Worm (Caenorhabditis elegans): Measurements from ENCODE around the gene mel-28.

mel-28 gene

ce11 chrIII:4754001-4754561 is 31.8 kb upstream of the mel-28 start, which contains the start of the genes rps-0 and rbg-3 (continued):
- TF ChIP-seq ceh-63 (GFP tag; optimal IDR thresholded peaks at IDR 0.05) (no peak), mdl-1 (tag; optimal IDR thresholded peaks at IDR 0.05) (peak in 1 of 2 experiments; percentile 84), dsc-1 (tag; optimal IDR thresholded peaks at IDR 0.05) (peak; percentile 92), efl-3 (GFP tag; optimal IDR thresholded peaks at IDR 0.05) (no peak), fkh-4 (tag; optimal IDR thresholded peaks at IDR 0.05; ENCODE audit: borderline replicate concordance) (peak; percentile 52), unc-62 (GFP tag; optimal IDR thresholded peaks at IDR 0.05) (no peak), hlh-4 (tag; optimal IDR thresholded peaks at IDR 0.05) (no peak), tlp-1 (tag; optimal IDR thresholded peaks at IDR 0.05) (no peak), pag-3 (tag; optimal IDR thresholded peaks at IDR 0.05; ENCODE audit: borderline replicate concordance, insufficient read depth) (no peak), isw-1 (GFP tag; IDR thresholded peaks at IDR 0.05) (peak; percentile 93), nhr-20 (tag; optimal IDR thresholded peaks at IDR 0.05) (peak; percentile 91), irx-1 (tag; optimal IDR thresholded peaks at IDR 0.05) (peak; percentile 85), xbp-1 (tag; optimal IDR thresholded peaks at IDR 0.05) (peak; percentile 93), sptf-1 (tag; optimal IDR thresholded peaks at IDR 0.05) (no peak), sox-4 (tag; optimal IDR thresholded peaks at IDR 0.05) (peak; percentile 64), nhr-12 (tag; optimal IDR thresholded peaks at IDR 0.05) (no peak), zip-4 (GFP tag; optimal IDR thresholded peaks at IDR 0.05) (peak; percentile 74), lin-14 (GFP tag; optimal IDR thresholded peaks at IDR 0.05) (peak; percentile 95), hlh-17 (GFP tag; optimal IDR thresholded peaks at IDR 0.05; ENCODE audit: borderline replicate concordance) (no peak), nhr-84 (tag; optimal IDR thresholded peaks at IDR 0.05) (no peak), nhr-76 (tag; optimal IDR thresholded peaks at IDR 0.05) (no peak), skn-1 (tag; optimal IDR thresholded peaks at IDR 0.05) (peak; percentile 76), unc-30 (tag; optimal IDR thresholded peaks at IDR 0.05) (no peak), mep-1 (tag; optimal IDR thresholded peaks at IDR 0.05) (peak; percentile 98), vab-15 (tag; optimal IDR thresholded peaks at IDR 0.05) (peak; percentile 77), nhr-71 (tag; optimal IDR thresholded peaks at IDR 0.05) (peak; percentile 97), nhr-237 (tag; optimal IDR thresholded peaks at IDR 0.05) (peak; percentile 49), dpl-1 (GFP tag; optimal IDR thresholded peaks at IDR 0.05) (peak; percentile 88 to 93 (median 93)), unc-98 (GFP tag; IDR thresholded peaks at IDR 0.05) (no peak; the same call in 1 of the 2 replicates), Y116A8C.19 (tag; optimal IDR thresholded peaks at IDR 0.05; ENCODE audit: borderline replicate concordance) (no peak), nhr-77 (tag; optimal IDR thresholded peaks at IDR 0.05) (peak; percentile 89), fkh-8 (tag; optimal IDR thresholded peaks at IDR 0.05) (peak; percentile 94), snpc-4 (tag; optimal IDR thresholded peaks at IDR 0.05) (peak; percentile 47), ces-1 (GFP tag; optimal IDR thresholded peaks at IDR 0.05) (no peak), lin-35 (GFP tag; optimal IDR thresholded peaks at IDR 0.05) (peak; percentile 92 to 95), mab-9 (GFP tag; IDR thresholded peaks at IDR 0.05) (peak; percentile 72), C04F5.9 (tag; optimal IDR thresholded peaks at IDR 0.05) (peak; percentile 99), aly-2 (tag; optimal IDR thresholded peaks at IDR 0.05) (peak; percentile 66), swsn-7 (tag; optimal IDR thresholded peaks at IDR 0.05) (peak; percentile 92), ztf-4 (tag; optimal IDR thresholded peaks at IDR 0.05) (peak; percentile 84), pqm-1 (tag; optimal IDR thresholded peaks at IDR 0.05) (no peak), hpl-2 (GFP tag; optimal IDR thresholded peaks at IDR 0.05) (peak; percentile 55), efl-1 (optimal IDR thresholded peaks at IDR 0.05) (peak; percentile 94 to 95), efl-1 (GFP tag; optimal IDR thresholded peaks at IDR 0.05 in 1 of 2) (peak; percentile 88 to 99), grh-1 (GFP tag; IDR thresholded peaks at IDR 0.05) (peak; percentile 79), alr-1 (tag; optimal IDR thresholded peaks at IDR 0.05; ENCODE audit: borderline replicate concordance) (no peak), nhr-19 (GFP tag; conservative IDR thresholded peaks at IDR 0.05) (peak; percentile 93), ztf-11 (tag; optimal IDR thresholded peaks at IDR 0.05) (peak in 1 of 2 experiments; percentile 72), nhr-90 (tag; optimal IDR thresholded peaks at IDR 0.05; ENCODE audit: poor library complexity) (peak; percentile 89), rnt-1 (tag; optimal IDR thresholded peaks at IDR 0.05) (peak; percentile 92), tbx-2 (tag; optimal IDR thresholded peaks at IDR 0.05) (peak; percentile 93), lin-13 (GFP tag; optimal IDR thresholded peaks at IDR 0.05) (peak; percentile 90)
